Worm (Caenorhabditis elegans): ENCODE results near the gene taf-6.1.

The taf-6.1 gene

DNA sequence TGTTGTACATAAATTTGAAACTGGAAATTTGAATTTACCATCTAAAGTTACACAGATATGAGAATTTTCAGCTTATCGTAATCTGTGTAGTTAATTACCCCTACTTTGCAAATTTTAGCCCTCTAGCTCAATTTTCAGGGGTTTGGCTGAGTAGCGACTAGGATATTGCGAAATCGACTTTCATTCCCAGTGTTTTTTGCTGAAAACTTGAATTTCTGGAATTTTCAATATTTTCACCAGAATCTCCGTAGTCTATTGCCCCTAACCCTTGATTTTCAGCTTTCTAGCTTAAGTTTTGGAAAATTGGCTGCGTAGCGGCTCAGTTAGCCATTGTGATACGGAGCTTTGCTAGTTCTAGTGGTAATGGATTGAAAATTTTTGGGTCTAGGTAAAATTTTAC lies 29.4 kb downstream of the taf-6.1 start:
- no peak for TF ChIP-seq attf-3 (GFP tag; conservative IDR thresholded peaks at IDR 0.05)
- no peak for TF ChIP-seq cebp-1 (GFP tag; IDR thresholded peaks at IDR 0.05)
- peak; percentile 76 for TF ChIP-seq cebp-1 (tag; optimal IDR thresholded peaks at IDR 0.05)

DNA sequence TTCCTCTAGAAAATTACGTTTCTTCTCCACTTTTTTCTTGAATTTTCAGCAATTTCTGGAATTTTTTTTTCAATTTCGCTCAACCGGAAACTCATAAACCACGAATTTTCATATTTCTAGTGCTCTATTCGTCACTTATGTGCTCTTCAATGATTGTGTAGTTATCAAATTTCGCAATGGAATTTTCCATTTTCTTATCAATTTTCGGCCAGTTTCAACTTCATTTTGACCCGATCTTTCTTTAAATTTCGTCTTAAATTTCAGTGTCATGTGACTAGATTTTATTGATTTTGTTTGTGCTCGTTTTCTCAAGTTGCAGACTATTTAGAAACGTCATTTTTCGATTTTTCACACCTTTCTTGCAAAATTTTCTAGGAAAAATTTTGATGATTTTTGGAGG lies 31.9 kb downstream of the taf-6.1 start:
- peak; percentile 75; the same call in 1 of the 2 replicates for TF ChIP-seq cebp-1 (GFP tag; IDR thresholded peaks at IDR 0.05)
- peak; percentile 83 for TF ChIP-seq cebp-1 (tag; optimal IDR thresholded peaks at IDR 0.05)
- no peak for TF ChIP-seq attf-5 (GFP tag; optimal IDR thresholded peaks at IDR 0.05)
- TF ChIP-seq T07F8.4 (tag; optimal IDR thresholded peaks at IDR 0.05) = no peak
- peak; percentile 80 for TF ChIP-seq nhr-80 (tag; optimal IDR thresholded peaks at IDR 0.05)

DNA sequence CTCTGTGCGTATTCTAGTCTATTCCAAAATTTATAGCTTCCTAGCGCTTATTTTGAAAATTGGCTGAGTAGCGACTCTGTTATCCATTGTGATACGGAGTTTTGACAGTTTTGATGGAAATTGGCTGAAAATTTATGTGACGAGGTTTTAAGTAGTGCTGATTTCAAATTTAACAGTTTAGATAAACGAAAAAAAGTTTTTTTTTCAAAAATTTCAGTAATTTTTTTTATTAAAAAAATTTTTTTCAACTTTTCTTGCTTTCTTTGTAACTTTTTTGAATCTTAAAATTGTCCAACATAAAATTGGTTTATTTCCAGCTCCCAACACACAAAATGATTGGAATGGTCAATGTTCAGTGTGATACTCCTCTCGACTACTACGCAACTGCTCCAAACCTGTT lies 35.5 kb downstream of the taf-6.1 start, which contains the start of gene T23F4.2:
Gene T23F4.2, plus strand, starts transcription at position 301 of the 400 bp plus-strand sequence.
- TF ChIP-seq akir-1 (GFP tag; optimal IDR thresholded peaks at IDR 0.05) = no peak
- TF ChIP-seq athp-1 (tag; optimal IDR thresholded peaks at IDR 0.05) = no peak
- TF ChIP-seq tbp1 (GFP tag; optimal IDR thresholded peaks at IDR 0.05) = no peak
- TF ChIP-seq rpc-1 (optimal IDR thresholded peaks at IDR 0.05) = no peak
- TF ChIP-seq rpc-1 (tag; optimal IDR thresholded peaks at IDR 0.05) = no peak
- no peak for TF ChIP-seq attf-6 (GFP tag; IDR thresholded peaks at IDR 0.05)
- TF ChIP-seq him-1 (tag; optimal IDR thresholded peaks at IDR 0.05) = no peak

DNA sequence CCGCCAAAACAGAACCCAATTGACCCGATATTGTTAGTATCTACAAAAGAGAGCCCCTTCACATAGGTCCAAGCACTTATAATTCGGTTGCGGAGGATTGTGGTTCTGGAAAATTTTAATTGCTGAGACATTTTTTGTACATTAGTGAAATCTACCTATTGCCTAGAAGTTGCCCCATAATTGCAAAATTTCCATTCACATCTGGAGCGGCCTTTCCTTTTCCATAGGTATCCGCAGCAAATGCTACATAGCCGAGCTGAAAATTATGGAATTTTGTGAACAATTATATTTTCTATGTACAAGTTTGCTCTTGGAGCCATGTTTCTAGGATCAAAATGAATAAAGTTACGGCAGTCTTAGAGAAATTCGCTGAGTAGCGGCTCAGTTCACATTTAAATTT lies 43.1 kb downstream of the taf-6.1 start:
- TF ChIP-seq ztf-25 (GFP tag; IDR thresholded peaks at IDR 0.05) = no peak
- TF ChIP-seq Y53F4B.3 (GFP tag; IDR thresholded peaks at IDR 0.05) = no peak
- no peak for TF ChIP-seq sea-2 (GFP tag; IDR thresholded peaks at IDR 0.05)
- TF ChIP-seq hlh-12 (tag; optimal IDR thresholded peaks at IDR 0.05) = no peak
- no peak for TF ChIP-seq ztf-18 (tag; optimal IDR thresholded peaks at IDR 0.05)
- no peak for TF ChIP-seq ekl-4 (GFP tag; IDR thresholded peaks at IDR 0.05)
- no peak for TF ChIP-seq C17E4.6 (GFP tag; IDR thresholded peaks at IDR 0.05)
- TF ChIP-seq F10E7.11 (tag; optimal IDR thresholded peaks at IDR 0.05) = no peak
- no peak for TF ChIP-seq madf-10 (tag; optimal IDR thresholded peaks at IDR 0.05)
- no peak for TF ChIP-seq pbrm-1 (GFP tag; IDR thresholded peaks at IDR 0.05)
- TF ChIP-seq sdz-38 (tag; optimal IDR thresholded peaks at IDR 0.05) = no peak
- TF ChIP-seq lsl-1 (GFP tag; optimal IDR thresholded peaks at IDR 0.05) = no peak

DNA sequence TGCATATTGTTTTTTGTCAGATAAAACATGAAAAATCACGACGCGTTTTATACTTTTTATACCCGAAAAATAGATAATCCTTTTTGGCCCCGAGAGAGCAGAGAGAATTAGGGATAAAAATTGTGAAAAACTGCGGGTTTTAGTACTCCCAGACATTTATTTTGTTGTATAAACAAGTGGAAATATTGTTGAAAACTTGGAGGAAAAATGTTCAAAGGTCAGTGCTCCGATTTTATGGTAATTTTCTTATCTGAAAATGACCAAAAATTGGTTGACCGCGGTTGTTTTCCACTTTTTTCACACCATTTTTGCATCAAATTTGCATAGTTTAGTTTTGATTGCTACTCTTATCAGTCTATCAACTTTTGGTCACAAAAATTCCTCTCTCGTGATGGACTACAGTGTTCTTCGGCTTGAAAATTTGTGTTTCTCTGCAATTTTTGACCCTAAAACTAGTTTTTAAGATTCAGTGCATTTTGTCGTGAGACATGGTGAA lies 44.4 kb downstream of the taf-6.1 start, which contains the start of gene dlhd-1:
Gene dlhd-1, minus strand, starts transcription at position 51 of the 496 bp plus-strand sequence.
- TF ChIP-seq nhr-80 (tag; optimal IDR thresholded peaks at IDR 0.05) (peak; percentile 14), lin-54 (GFP tag; optimal IDR thresholded peaks at IDR 0.05) (no peak)

DNA sequence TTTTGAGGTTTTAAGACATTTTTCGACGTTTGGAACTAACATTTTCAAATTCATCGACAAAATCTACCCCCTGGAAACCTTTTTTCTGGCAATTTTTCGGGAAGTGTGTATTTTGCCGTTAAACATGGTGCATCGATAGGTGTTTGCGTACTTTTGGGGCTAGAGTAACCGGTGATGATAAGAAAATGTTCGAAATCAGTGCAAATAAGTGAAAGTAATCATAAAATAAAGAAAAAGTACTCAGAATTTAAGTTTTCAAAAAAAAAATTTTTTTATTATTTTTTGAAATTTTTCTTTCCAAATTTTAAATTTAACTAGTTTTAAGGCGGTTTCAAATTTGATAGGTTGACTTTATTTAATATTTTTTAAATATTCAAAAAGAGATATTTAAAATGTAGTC lies 51.4 kb downstream of the taf-6.1 start, which contains the start of gene nas-27:
Gene nas-27, minus strand, starts transcription at position 101 of the 400 bp plus-strand sequence.
- TF ChIP-seq attf-3 (GFP tag; conservative IDR thresholded peaks at IDR 0.05) (no peak), atf-7 (tag; optimal IDR thresholded peaks at IDR 0.05) (no peak), pha-4 (tag; optimal IDR thresholded peaks at IDR 0.05) (no peak), lin-54 (GFP tag; optimal IDR thresholded peaks at IDR 0.05) (no peak), hmg-1.2 (GFP tag; IDR thresholded peaks at IDR 0.05) (no peak), B0035.1 (tag; optimal IDR thresholded peaks at IDR 0.05) (no peak), sdz-38 (tag; optimal IDR thresholded peaks at IDR 0.05) (no peak), mcd-1 (GFP tag; IDR thresholded peaks at IDR 0.05) (no peak), chd-7 (tag; optimal IDR thresholded peaks at IDR 0.05) (no peak), Y79H2A.3 (GFP tag; conservative IDR thresholded peaks at IDR 0.05) (no peak), madf-6 (GFP tag; IDR thresholded peaks at IDR 0.05) (no peak), ama-1 (optimal IDR thresholded peaks at IDR 0.05) (no peak), ama-1 (GFP tag; optimal IDR thresholded peaks at IDR 0.05) (no peak)
